Worm (Caenorhabditis elegans) whole organism, late embryonic: ENCODE measurements around the gene C30G7.3.

ENCODE experiments used
- F13H6.1 ChIP-seq: sonication (generic microtip); optimal IDR thresholded peaks from 2 replicates; lab custom pipeline; 2016; ENCODE audit warnings: missing genetic modification characterization, missing compliant biosample characterization
- T23F11.4 ChIP-seq: fragments of 200-800 bp; sonication (Bioruptor generic); optimal IDR thresholded peaks from 2 replicates; lab custom pipeline; 2018; ENCODE audit warnings: mild to moderate bottlenecking, missing genetic modification characterization, missing compliant biosample characterization
- ceh-24 ChIP-seq: sonication (generic microtip); optimal IDR thresholded peaks from 2 replicates; lab custom pipeline; 2016; ENCODE audit warnings: mild to moderate bottlenecking, missing genetic modification characterization, missing compliant biosample characterization
- ets-4 ChIP-seq: sonication (generic microtip); optimal IDR thresholded peaks from 2 replicates; lab custom pipeline; 2016; ENCODE audit warnings: missing genetic modification characterization, missing compliant biosample characterization
- nhr-11 ChIP-seq: fragments of 150-350 bp; optimal IDR thresholded peaks from 2 replicates; lab custom pipeline; 2014; ENCODE audit warnings: missing biosample characterization, missing genetic modification characterization
- pqm-1 ChIP-seq: sonication (generic microtip); optimal IDR thresholded peaks from 2 replicates; lab custom pipeline; 2016; ENCODE audit warnings: missing genetic modification characterization, missing compliant biosample characterization
- tbx-2 ChIP-seq: sonication (generic microtip); optimal IDR thresholded peaks from 2 replicates; lab custom pipeline; 2016; ENCODE audit warnings: missing genetic modification characterization, missing compliant biosample characterization

ce11 chrV:14978205-14978751 lies 32.8 kb upstream of the C30G7.3 start, which contains the start of the genes grd-12 and F02D8.1:
- no peak for TF ChIP-seq ets-4 (tag; lab: Kevin White, UChicago)
- no peak for TF ChIP-seq nhr-11 (tag; lab: Kevin White, UChicago)
- TF ChIP-seq tbx-2, result no peak
- no peak for TF ChIP-seq pqm-1
- no peak for TF ChIP-seq T23F11.4 (GFP tag; lab: Kevin White, UChicago)
- TF ChIP-seq ceh-24 (tag; lab: Kevin White, UChicago), result no peak
- no peak for TF ChIP-seq F13H6.1 (tag; lab: Kevin White, UChicago)
